Worm (Caenorhabditis elegans) whole organism, midembryonic: ENCODE data around the gene Y69E1A.4.

Experiments used
- flt-1 ChIP-seq: fragments of 200-800 bp; sonication (Bioruptor generic); IDR thresholded peaks from 2 replicates; pipeline ENCODE4 v1.3.6; 2022; ENCODE audit warnings: missing genetic modification characterization, missing compliant biosample characterization
- klf-2 ChIP-seq: fragments of 200-800 bp; sonication (Bioruptor generic); conservative IDR thresholded peaks from 2 replicates; pipeline ENCODE4 v1.3.6; 2022; ENCODE audit warnings: missing genetic modification reagents, missing genetic modification characterization, missing compliant biosample characterization
- med-1 ChIP-seq: sonication (generic microtip); optimal IDR thresholded peaks from 2 replicates; lab custom pipeline; 2017; ENCODE audit warnings: missing genetic modification characterization, mild to moderate bottlenecking, missing compliant biosample characterization, antibody characterized with exemption, missing genetic modification reagents; ENCODE audit not compliant: insufficient read depth
- ztf-29 ChIP-seq: fragments of 200-800 bp; sonication (Bioruptor generic); IDR thresholded peaks from 2 replicates; pipeline ENCODE4 v1.3.6; 2022; ENCODE audit warnings: missing genetic modification reagents, missing genetic modification characterization, missing compliant biosample characterization

DNA sequence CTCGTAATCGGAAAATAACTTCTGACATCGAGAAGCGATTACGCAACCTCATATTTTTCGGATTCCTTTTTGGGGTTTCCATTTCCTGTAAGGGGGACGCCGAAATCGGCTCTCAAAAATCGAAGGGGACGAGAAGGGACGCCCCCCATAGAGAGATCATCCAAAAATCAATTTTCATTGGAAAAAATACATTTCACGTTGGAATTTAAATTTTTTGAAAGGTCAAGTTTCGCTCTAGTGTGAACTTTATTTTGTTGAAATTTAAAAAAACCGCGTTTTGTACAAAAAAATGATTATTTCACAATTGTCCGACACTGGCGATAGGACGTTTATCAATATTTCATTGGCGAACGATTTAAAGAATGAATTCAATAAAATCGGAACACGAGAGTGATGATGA, 3.1 kb upstream of the Y69E1A.4 start, which contains the start of gene Y69E1A.3:
- TF ChIP-seq med-1 (GFP tag; lab: Kevin White, UChicago) (no peak), flt-1 (GFP tag; lab: Robert Waterston, UW) (no peak), ztf-29 (GFP tag; lab: Robert Waterston, UW) (no peak), klf-2 (no peak)
